Worm (Caenorhabditis elegans) whole organism, L3 larva: ENCODE results near the gene str-99.

Source experiments
- ZK546.5 ChIP-seq: sonication (generic microtip); optimal IDR thresholded peaks from 2 replicates; lab custom pipeline; 2017; ENCODE audit warnings: missing biosample characterization, missing genetic modification characterization
- aly-2 ChIP-seq: fragments of 150-350 bp; optimal IDR thresholded peaks from 2 replicates; lab custom pipeline; 2014; ENCODE audit warnings: missing biosample characterization, missing genetic modification characterization
- ama-1 ChIP-seq: fragments of 150-350 bp; optimal IDR thresholded peaks from 2 replicates; lab custom pipeline; 2018
- ceh-16 ChIP-seq: sonication (generic microtip); optimal IDR thresholded peaks from 2 replicates; lab custom pipeline; 2017; ENCODE audit warnings: missing biosample characterization, missing genetic modification characterization
- ceh-82 ChIP-seq: fragments of 150-350 bp; optimal IDR thresholded peaks from 2 replicates; lab custom pipeline; 2014; ENCODE audit warnings: missing biosample characterization, missing genetic modification characterization
- ceh-9 ChIP-seq: sonication (generic microtip); optimal IDR thresholded peaks from 2 replicates; lab custom pipeline; 2018; ENCODE audit warnings: missing biosample characterization, missing genetic modification characterization
- daf-12 ChIP-seq: fragments of 150-350 bp; optimal IDR thresholded peaks from 2 replicates; lab custom pipeline; 2014; ENCODE audit warnings: missing biosample characterization, missing genetic modification reagents, missing genetic modification characterization
- egl-27 ChIP-seq: sonication (generic microtip); optimal IDR thresholded peaks from 4 replicates; lab custom pipeline; 2017; ENCODE audit warnings: missing biosample characterization, missing genetic modification reagents, missing genetic modification characterization
- egl-5 ChIP-seq: fragments of 150-350 bp; optimal IDR thresholded peaks from 2 replicates; lab custom pipeline; 2017; ENCODE audit warnings: missing biosample characterization, missing genetic modification reagents, missing genetic modification characterization, inconsistent platforms
- elt-2 ChIP-seq: sonication (generic microtip); optimal IDR thresholded peaks from 2 replicates; lab custom pipeline; 2016; ENCODE audit warnings: missing genetic modification reagents, mild to moderate bottlenecking, missing genetic modification characterization, missing compliant biosample characterization
- elt-3 ChIP-seq, 3 experiments: fragments of 150-350 bp in 1 of 3; sonication (generic microtip) in 2 of 3; optimal IDR thresholded peaks; 2 replicates in 2 of 3; 4 replicates in 1 of 3; lab custom pipeline; 2014 to 2017; ENCODE audit warnings: missing biosample characterization in 3 of 3, missing genetic modification characterization in 3 of 3
- fkh-10 ChIP-seq: sonication (generic microtip); optimal IDR thresholded peaks from 2 replicates; lab custom pipeline; 2017; ENCODE audit warnings: missing biosample characterization, missing genetic modification reagents, missing genetic modification characterization
- fkh-2 ChIP-seq: fragments of 150-350 bp; optimal IDR thresholded peaks from 2 replicates; lab custom pipeline; 2014; ENCODE audit warnings: missing biosample characterization, missing genetic modification reagents, missing genetic modification characterization
- fos-1 ChIP-seq: fragments of 150-350 bp; optimal IDR thresholded peaks from 2 replicates; lab custom pipeline; 2014; ENCODE audit warnings: missing biosample characterization, missing genetic modification characterization
- hmg-11 ChIP-seq: sonication (generic microtip); optimal IDR thresholded peaks from 2 replicates; lab custom pipeline; 2016; ENCODE audit warnings: missing genetic modification characterization, missing compliant biosample characterization
- jun-1 ChIP-seq: fragments of 150-350 bp; optimal IDR thresholded peaks from 2 replicates; lab custom pipeline; 2014; ENCODE audit warnings: missing biosample characterization, missing genetic modification reagents, missing genetic modification characterization
- lin-39 ChIP-seq: fragments of 150-350 bp; optimal IDR thresholded peaks from 2 replicates; lab custom pipeline; 2018; ENCODE audit warnings: missing biosample characterization, missing genetic modification reagents, missing genetic modification characterization
- lsy-12 ChIP-seq: sonication (generic microtip); optimal IDR thresholded peaks from 2 replicates; lab custom pipeline; 2016; ENCODE audit warnings: mild to moderate bottlenecking, missing genetic modification characterization, missing compliant biosample characterization
- mdl-1 ChIP-seq: fragments of 150-350 bp; optimal IDR thresholded peaks from 2 replicates; lab custom pipeline; 2014; ENCODE audit warnings: missing biosample characterization, missing genetic modification characterization
- nfya-1 ChIP-seq: sonication (generic microtip); optimal IDR thresholded peaks from 2 replicates; lab custom pipeline; 2017; ENCODE audit warnings: missing genetic modification characterization, mild to moderate bottlenecking, missing compliant biosample characterization, antibody characterized with exemption, moderate library complexity; ENCODE audit not compliant: insufficient read depth
- nhr-11 ChIP-seq: fragments of 150-350 bp; optimal IDR thresholded peaks from 2 replicates; lab custom pipeline; 2014; ENCODE audit warnings: missing biosample characterization, missing genetic modification characterization
- nhr-12 ChIP-seq: fragments of 150-350 bp; optimal IDR thresholded peaks from 2 replicates; lab custom pipeline; 2014; ENCODE audit warnings: missing biosample characterization, missing genetic modification characterization
- nhr-23 ChIP-seq: fragments of 150-350 bp; optimal IDR thresholded peaks from 2 replicates; lab custom pipeline; 2014; ENCODE audit warnings: missing biosample characterization, missing genetic modification reagents, missing genetic modification characterization
- nhr-237 ChIP-seq: fragments of 150-350 bp; optimal IDR thresholded peaks from 2 replicates; lab custom pipeline; 2014; ENCODE audit warnings: missing biosample characterization, missing genetic modification characterization
- nhr-25 ChIP-seq: sonication (generic microtip); optimal IDR thresholded peaks from 2 replicates; lab custom pipeline; 2017; ENCODE audit warnings: missing biosample characterization, missing genetic modification characterization
- nhr-28 ChIP-seq: fragments of 150-350 bp; optimal IDR thresholded peaks from 2 replicates; lab custom pipeline; 2014; ENCODE audit warnings: missing biosample characterization, missing genetic modification characterization
- nhr-43 ChIP-seq: sonication (generic microtip); optimal IDR thresholded peaks from 2 replicates; lab custom pipeline; 2016; ENCODE audit warnings: mild to moderate bottlenecking, missing genetic modification characterization, missing compliant biosample characterization; ENCODE audit not compliant: poor library complexity, severe bottlenecking
- nhr-67 ChIP-seq: fragments of 150-350 bp; optimal IDR thresholded peaks from 2 replicates; lab custom pipeline; 2014; ENCODE audit warnings: missing biosample characterization, missing genetic modification characterization
- pha-4 ChIP-seq: fragments of 150-350 bp; optimal IDR thresholded peaks from 2 replicates; lab custom pipeline; 2014; ENCODE audit warnings: missing biosample characterization, missing genetic modification reagents, missing genetic modification characterization
- pqm-1 ChIP-seq: fragments of 150-350 bp; optimal IDR thresholded peaks from 2 replicates; lab custom pipeline; 2017; ENCODE audit warnings: missing biosample characterization, missing genetic modification characterization, inconsistent platforms
- skn-1 ChIP-seq: fragments of 150-350 bp; optimal IDR thresholded peaks from 2 replicates; lab custom pipeline; 2014; ENCODE audit warnings: missing biosample characterization, missing genetic modification characterization
- snpc-4 ChIP-seq: fragments of 150-350 bp; optimal IDR thresholded peaks from 2 replicates; lab custom pipeline; 2014; ENCODE audit warnings: missing biosample characterization, missing genetic modification characterization
- tbx-2 ChIP-seq: sonication (generic microtip); optimal IDR thresholded peaks from 2 replicates; lab custom pipeline; 2016; ENCODE audit warnings: mild to moderate bottlenecking, missing genetic modification characterization, missing compliant biosample characterization
- unc-39 ChIP-seq: sonication (generic microtip); optimal IDR thresholded peaks from 4 replicates; lab custom pipeline; 2017; ENCODE audit warnings: missing biosample characterization, missing genetic modification characterization
- unc-62 ChIP-seq: fragments of 150-350 bp; sonication (generic microtip); optimal IDR thresholded peaks from 4 replicates; lab custom pipeline; 2014; ENCODE audit warnings: missing biosample characterization, missing genetic modification reagents, missing genetic modification characterization
- zag-1 ChIP-seq: fragments of 150-350 bp; optimal IDR thresholded peaks from 2 replicates; lab custom pipeline; 2014; ENCODE audit warnings: missing biosample characterization, missing genetic modification characterization
- ztf-11 ChIP-seq: fragments of 150-350 bp; optimal IDR thresholded peaks from 2 replicates; lab custom pipeline; 2014; ENCODE audit warnings: missing biosample characterization, missing genetic modification characterization
- ztf-4 ChIP-seq: fragments of 150-350 bp; optimal IDR thresholded peaks from 2 replicates; lab custom pipeline; 2014; ENCODE audit warnings: missing biosample characterization, missing genetic modification characterization

The str-99 gene

ce11 chrV:16175227-16175626 lies 16.9 kb upstream of the str-99 start:
- no peak for TF ChIP-seq jun-1 (tag; lab: Kevin White, UChicago)
- peak; percentile 35 for TF ChIP-seq pqm-1 (tag; lab: Kevin White, UChicago)
- peak; percentile 60 for TF ChIP-seq elt-2 (tag; lab: Kevin White, UChicago)

ce11 chrV:16174109-16174508 lies 15.8 kb upstream of the str-99 start:
- no peak for TF ChIP-seq pha-4
- TF ChIP-seq nhr-23 (tag; lab: Kevin White, UChicago), result no peak
- no peak for TF ChIP-seq lsy-12 (tag; lab: Kevin White, UChicago)
- TF ChIP-seq fkh-2 (tag; lab: Kevin White, UChicago), result no peak
- peak; percentile 23 for TF ChIP-seq elt-2 (tag; lab: Kevin White, UChicago)

ce11 chrV:16171721-16172120 lies 13.4 kb upstream of the str-99 start, which contains the start of gene K05D4.9:
Gene K05D4.9, minus strand, starts transcription at chrV:16171821.
- TF ChIP-seq ceh-16 (no peak), fkh-10 (GFP tag; lab: Kevin White, UChicago) (no peak), lin-39 (tag; lab: Kevin White, UChicago) (no peak), nhr-67 (no peak), nhr-43 (tag; lab: Kevin White, UChicago) (no peak), unc-39 (tag; lab: Kevin White, UChicago) (no peak), nhr-25 (tag; lab: Kevin White, UChicago) (no peak), hmg-11 (no peak), nhr-237 (tag; lab: Kevin White, UChicago) (no peak), daf-12 (tag; lab: Kevin White, UChicago) (no peak), egl-27 (tag; lab: Kevin White, UChicago) (no peak), unc-62 (GFP tag; lab: Kevin White, UChicago) (no peak), nfya-1 (tag; lab: Kevin White, UChicago) (no peak), ztf-4 (tag; lab: Kevin White, UChicago) (no peak), tbx-2 (tag; lab: Kevin White, UChicago) (no peak), snpc-4 (no peak), nhr-11 (tag; lab: Kevin White, UChicago) (no peak), zag-1 (tag; lab: Kevin White, UChicago) (no peak)
- TF ChIP-seq, all 47 proteins: peak for 0

ce11 chrV:16169026-16169425 lies 10.7 kb upstream of the str-99 start, which contains the start of gene str-111:
Gene str-111, minus strand, starts transcription at chrV:16169126.
- no peak for TF ChIP-seq egl-5 (tag; lab: Kevin White, UChicago)
- TF ChIP-seq jun-1 (tag; lab: Kevin White, UChicago), result no peak
- no peak for TF ChIP-seq fos-1
- TF ChIP-seq lsy-12 (tag; lab: Kevin White, UChicago), result no peak
- no peak for TF ChIP-seq aly-2 (tag; lab: Kevin White, UChicago)
- TF ChIP-seq nhr-28, result no peak
- no peak for TF ChIP-seq elt-3 (tag; optimal IDR thresholded peaks at IDR 0.05; lab: Kevin White, UChicago)
- no peak for TF ChIP-seq pqm-1 (tag; lab: Kevin White, UChicago)
- no peak for TF ChIP-seq ama-1 (lab: Kevin White, UChicago)
- TF ChIP-seq, all 47 proteins: peak for 0

ce11 chrV:16165936-16166335 lies 7.6 kb upstream of the str-99 start, which contains the start of gene str-108:
Gene str-108, plus strand, starts transcription at chrV:16166236.
- TF ChIP-seq mdl-1, result no peak
- no peak for TF ChIP-seq ZK546.5 (tag; lab: Kevin White, UChicago)
- no peak for TF ChIP-seq nhr-12 (tag; lab: Kevin White, UChicago)
- no peak for TF ChIP-seq unc-39 (tag; lab: Kevin White, UChicago)
- TF ChIP-seq egl-27 (tag; lab: Kevin White, UChicago), result no peak
- no peak for TF ChIP-seq fkh-2 (tag; lab: Kevin White, UChicago)
- no peak for TF ChIP-seq ztf-11 (tag; lab: Kevin White, UChicago)
- TF ChIP-seq ceh-82 (tag; lab: Kevin White, UChicago), result no peak
- no peak for TF ChIP-seq pqm-1 (tag; lab: Kevin White, UChicago)
- TF ChIP-seq ztf-4 (tag; lab: Kevin White, UChicago), result no peak
- TF ChIP-seq jun-1 (tag; lab: Kevin White, UChicago), result no peak
- no peak for TF ChIP-seq ceh-9 (tag; lab: Kevin White, UChicago)
- TF ChIP-seq aly-2 (tag; lab: Kevin White, UChicago), result no peak
- no peak for TF ChIP-seq snpc-4
- TF ChIP-seq skn-1 (tag; lab: Kevin White, UChicago), result no peak
